Worm (Caenorhabditis elegans): ENCODE measurements around the gene C18B2.5.

Gene C18B2.5

DNA sequence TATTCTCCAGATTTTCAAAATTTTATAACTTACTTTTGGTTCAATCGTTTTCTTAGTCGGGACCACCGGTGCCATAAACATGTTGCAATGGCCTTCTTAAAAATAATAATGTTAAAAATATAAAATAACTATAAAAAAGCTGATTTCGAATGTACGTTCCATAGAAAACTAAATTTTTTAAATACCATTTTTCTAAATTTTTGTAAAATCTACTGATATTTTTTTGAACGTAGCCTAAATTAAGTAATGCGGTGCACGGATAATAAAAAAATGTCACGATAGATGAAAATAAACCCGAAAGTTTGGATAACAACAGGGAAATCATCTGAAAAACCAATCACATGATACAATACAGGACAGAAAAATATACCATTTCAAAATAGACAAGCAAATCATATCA, 37.4 kb downstream of the C18B2.5 start, which contains the start of gene T27A10.5:
TSS of gene T27A10.5 (minus strand) at position 101 of the 400 bp plus-strand sequence.
- TF ChIP-seq lin-15B (tag; optimal IDR thresholded peaks at IDR 0.05) (no peak), unc-98 (GFP tag; IDR thresholded peaks at IDR 0.05) (no peak), lin-39 (tag; optimal IDR thresholded peaks at IDR 0.05) (no peak), unc-30 (tag; optimal IDR thresholded peaks at IDR 0.05) (no peak), nhr-84 (tag; optimal IDR thresholded peaks at IDR 0.05) (no peak), nhr-237 (tag; optimal IDR thresholded peaks at IDR 0.05) (no peak), sup-37 (GFP tag; optimal IDR thresholded peaks at IDR 0.05) (no peak), unc-130 (tag; optimal IDR thresholded peaks at IDR 0.05) (no peak), pqm-1 (tag; optimal IDR thresholded peaks at IDR 0.05) (no peak), nhr-76 (tag; optimal IDR thresholded peaks at IDR 0.05) (no peak), snpc-4 (tag; optimal IDR thresholded peaks at IDR 0.05) (no peak), nhr-77 (tag; optimal IDR thresholded peaks at IDR 0.05) (no peak), nhr-11 (tag; optimal IDR thresholded peaks at IDR 0.05) (no peak), ets-5 (GFP tag; IDR thresholded peaks at IDR 0.05) (no peak)

DNA sequence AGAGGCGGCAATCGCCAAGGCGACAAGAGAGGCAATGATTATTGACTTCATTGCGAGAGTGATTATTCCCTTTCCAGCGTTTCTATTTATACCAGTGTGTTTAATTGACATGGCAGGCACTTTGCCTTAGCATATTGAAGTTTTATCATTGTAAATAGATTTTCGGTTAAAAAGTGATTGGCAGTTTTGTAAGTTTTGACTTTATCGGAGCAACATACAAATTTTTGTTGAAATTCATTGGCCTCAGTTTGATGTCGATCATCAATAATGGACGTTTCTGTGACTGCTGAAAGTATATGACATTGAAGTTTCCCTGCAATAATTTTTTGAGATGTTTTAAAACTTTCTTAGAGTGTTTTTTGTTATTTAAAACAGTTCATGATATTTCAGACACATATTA, 38.4 kb downstream of the C18B2.5 start, which contains the start of gene vit-3:
TSS of gene vit-3 (minus strand) at position 60 of the 400 bp plus-strand sequence.
- TF ChIP-seq isw-1 (GFP tag; IDR thresholded peaks at IDR 0.05), result no peak
- TF ChIP-seq elt-2 (tag; optimal IDR thresholded peaks at IDR 0.05), result no peak
- TF ChIP-seq ceh-63 (GFP tag; optimal IDR thresholded peaks at IDR 0.05), result no peak
- no peak for TF ChIP-seq lin-14 (GFP tag; optimal IDR thresholded peaks at IDR 0.05)
- no peak for TF ChIP-seq C16A3.4 (tag; optimal IDR thresholded peaks at IDR 0.05)
- TF ChIP-seq sup-37 (GFP tag; optimal IDR thresholded peaks at IDR 0.05), result no peak
- no peak for TF ChIP-seq Y116A8C.19 (tag; optimal IDR thresholded peaks at IDR 0.05; ENCODE audit: borderline replicate concordance)
- no peak for TF ChIP-seq tbx-2 (tag; optimal IDR thresholded peaks at IDR 0.05)
- TF ChIP-seq fkh-8 (tag; optimal IDR thresholded peaks at IDR 0.05), result no peak
- no peak for TF ChIP-seq dpl-1 (GFP tag; optimal IDR thresholded peaks at IDR 0.05)
- no peak for TF ChIP-seq zip-4 (GFP tag; optimal IDR thresholded peaks at IDR 0.05)
- TF ChIP-seq pax-3 (tag; optimal IDR thresholded peaks at IDR 0.05), result no peak
- no peak for TF ChIP-seq ztf-4 (tag; optimal IDR thresholded peaks at IDR 0.05)
- no peak for TF ChIP-seq nhr-237 (tag; optimal IDR thresholded peaks at IDR 0.05)

DNA sequence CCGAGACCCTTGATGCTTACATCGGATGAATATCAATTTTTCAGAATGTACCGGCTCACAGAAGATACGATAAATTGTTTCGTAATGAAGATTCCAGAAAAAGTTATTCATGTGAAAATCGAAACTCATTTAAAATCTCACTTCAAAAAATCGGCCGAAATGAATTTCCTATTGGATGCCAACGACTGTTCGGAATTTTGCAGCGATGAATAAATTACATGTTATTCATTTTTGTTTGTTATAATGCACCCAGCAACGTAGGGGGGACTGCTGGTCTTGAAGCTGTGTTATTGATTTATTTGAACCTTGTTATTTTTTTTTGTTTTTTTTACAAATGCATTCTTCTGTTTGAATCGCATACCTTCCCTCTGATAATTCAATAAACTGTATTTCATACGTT, 44.0 kb downstream of the C18B2.5 start:
- no peak for TF ChIP-seq lin-35 (GFP tag; optimal IDR thresholded peaks at IDR 0.05)
- no peak for TF ChIP-seq alr-1 (tag; optimal IDR thresholded peaks at IDR 0.05; ENCODE audit: borderline replicate concordance)
- TF ChIP-seq C04F5.9 (tag; optimal IDR thresholded peaks at IDR 0.05), result no peak
- TF ChIP-seq C16A3.4 (tag; optimal IDR thresholded peaks at IDR 0.05), result no peak
- TF ChIP-seq ces-1 (GFP tag; optimal IDR thresholded peaks at IDR 0.05), result no peak
- TF ChIP-seq nhr-20 (tag; optimal IDR thresholded peaks at IDR 0.05), result no peak
- no peak for TF ChIP-seq nhr-11 (tag; optimal IDR thresholded peaks at IDR 0.05)
- TF ChIP-seq elt-2 (tag; optimal IDR thresholded peaks at IDR 0.05), result no peak
- TF ChIP-seq nhr-19 (GFP tag; conservative IDR thresholded peaks at IDR 0.05), result no peak
- TF ChIP-seq skn-1 (tag; optimal IDR thresholded peaks at IDR 0.05), result no peak
- TF ChIP-seq mdl-1 (tag; optimal IDR thresholded peaks at IDR 0.05), result no peak
- TF ChIP-seq sox-4 (tag; optimal IDR thresholded peaks at IDR 0.05), result no peak
- no peak for TF ChIP-seq lin-14 (GFP tag; optimal IDR thresholded peaks at IDR 0.05)
- no peak for TF ChIP-seq mab-9 (GFP tag; IDR thresholded peaks at IDR 0.05)
- TF ChIP-seq pqm-1 (tag; optimal IDR thresholded peaks at IDR 0.05), result no peak
- TF ChIP-seq unc-98 (GFP tag; IDR thresholded peaks at IDR 0.05), result no peak
- no peak for TF ChIP-seq nhr-71 (tag; optimal IDR thresholded peaks at IDR 0.05)
- no peak for TF ChIP-seq ztf-11 (tag; optimal IDR thresholded peaks at IDR 0.05)

DNA sequence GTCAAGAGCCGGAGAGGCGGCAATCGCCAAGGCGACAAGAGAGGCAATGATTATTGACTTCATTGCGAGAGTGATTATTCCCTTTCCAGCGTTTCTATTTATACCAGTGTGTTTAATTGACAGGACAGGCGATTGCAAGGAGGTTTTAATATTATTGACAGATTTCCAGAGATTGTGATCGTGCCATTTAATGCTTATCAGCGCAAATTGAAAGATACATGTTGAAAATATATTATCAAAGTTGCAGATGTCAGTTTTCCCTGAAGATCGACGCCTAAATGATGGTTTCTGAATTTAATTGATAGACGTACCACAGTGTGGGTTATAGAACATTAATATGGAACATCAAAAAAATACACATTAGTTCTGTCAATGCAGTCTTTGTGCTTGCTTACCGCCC, 47.0 kb downstream of the C18B2.5 start, which contains the start of gene vit-4:
TSS of gene vit-4 (minus strand) at position 63 of the 400 bp plus-strand sequence.
- no peak for TF ChIP-seq unc-98 (GFP tag; IDR thresholded peaks at IDR 0.05)
- TF ChIP-seq isw-1 (GFP tag; IDR thresholded peaks at IDR 0.05), result no peak
- no peak for TF ChIP-seq tbx-2 (tag; optimal IDR thresholded peaks at IDR 0.05)
- TF ChIP-seq ztf-11 (tag; optimal IDR thresholded peaks at IDR 0.05), result no peak
- TF ChIP-seq C04F5.9 (tag; optimal IDR thresholded peaks at IDR 0.05), result no peak
- TF ChIP-seq unc-86 (tag; optimal IDR thresholded peaks at IDR 0.05), result no peak
- no peak for TF ChIP-seq nhr-71 (tag; optimal IDR thresholded peaks at IDR 0.05)
- TF ChIP-seq zip-4 (GFP tag; optimal IDR thresholded peaks at IDR 0.05), result no peak
- no peak for TF ChIP-seq nhr-237 (tag; optimal IDR thresholded peaks at IDR 0.05)
- TF ChIP-seq lin-35 (GFP tag; optimal IDR thresholded peaks at IDR 0.05), result no peak
- no peak for TF ChIP-seq nhr-76 (tag; optimal IDR thresholded peaks at IDR 0.05)
- TF ChIP-seq nhr-90 (tag; optimal IDR thresholded peaks at IDR 0.05; ENCODE audit: poor library complexity), result no peak
- TF ChIP-seq nhr-19 (GFP tag; conservative IDR thresholded peaks at IDR 0.05), result no peak
- no peak for TF ChIP-seq lin-13 (GFP tag; optimal IDR thresholded peaks at IDR 0.05)
- TF ChIP-seq nhr-84 (tag; optimal IDR thresholded peaks at IDR 0.05), result no peak
- no peak for TF ChIP-seq ets-5 (GFP tag; IDR thresholded peaks at IDR 0.05)
- TF ChIP-seq mep-1 (tag; optimal IDR thresholded peaks at IDR 0.05), result no peak
- TF ChIP-seq lin-39 (tag; optimal IDR thresholded peaks at IDR 0.05), result no peak

Data from whole organism, L1 larva.